Worm (Caenorhabditis elegans): ENCODE results near the gene des-2.

Gene des-2

DNA sequence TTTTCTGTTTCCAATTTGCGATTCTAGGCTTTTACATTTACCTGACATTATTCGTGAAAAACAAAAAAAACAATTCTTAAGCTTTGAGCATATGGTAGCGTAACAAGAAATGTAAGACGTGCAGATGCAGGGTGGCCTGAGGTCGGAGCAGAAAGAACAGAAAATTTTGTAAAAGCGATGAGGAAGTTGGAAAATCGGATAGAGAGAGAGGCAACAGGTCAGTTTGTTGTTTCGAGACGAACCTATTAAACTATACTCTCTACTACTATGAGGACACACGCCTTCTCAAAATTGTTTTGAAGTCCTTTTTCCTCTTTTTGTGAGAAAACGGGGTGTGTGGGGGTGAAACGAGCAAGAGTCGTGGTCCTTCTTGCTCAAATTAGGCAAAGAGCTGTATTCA lies at the start of gene des-2:
des-2 (minus strand) TSS at position 101 of the 400 bp plus-strand sequence.
- TF ChIP-seq T07F8.4 (tag; optimal IDR thresholded peaks at IDR 0.05) (no peak), madf-10 (tag; optimal IDR thresholded peaks at IDR 0.05) (no peak), chd-7 (tag; optimal IDR thresholded peaks at IDR 0.05) (no peak), Y53G8AR.9 (GFP tag; conservative IDR thresholded peaks at IDR 0.05) (no peak), egl-18 (GFP tag; IDR thresholded peaks at IDR 0.05) (no peak), mxl-1 (tag; optimal IDR thresholded peaks at IDR 0.05) (no peak), F55B11.4 (tag; optimal IDR thresholded peaks at IDR 0.05; ENCODE audit: borderline replicate concordance, insufficient read depth) (no peak), tbx-9 (tag; optimal IDR thresholded peaks at IDR 0.05; ENCODE audit: borderline replicate concordance) (no peak), aptf-2 (GFP tag; conservative IDR thresholded peaks at IDR 0.05) (no peak), rpc-1 (optimal IDR thresholded peaks at IDR 0.05) (no peak), rpc-1 (tag; optimal IDR thresholded peaks at IDR 0.05) (no peak)

DNA sequence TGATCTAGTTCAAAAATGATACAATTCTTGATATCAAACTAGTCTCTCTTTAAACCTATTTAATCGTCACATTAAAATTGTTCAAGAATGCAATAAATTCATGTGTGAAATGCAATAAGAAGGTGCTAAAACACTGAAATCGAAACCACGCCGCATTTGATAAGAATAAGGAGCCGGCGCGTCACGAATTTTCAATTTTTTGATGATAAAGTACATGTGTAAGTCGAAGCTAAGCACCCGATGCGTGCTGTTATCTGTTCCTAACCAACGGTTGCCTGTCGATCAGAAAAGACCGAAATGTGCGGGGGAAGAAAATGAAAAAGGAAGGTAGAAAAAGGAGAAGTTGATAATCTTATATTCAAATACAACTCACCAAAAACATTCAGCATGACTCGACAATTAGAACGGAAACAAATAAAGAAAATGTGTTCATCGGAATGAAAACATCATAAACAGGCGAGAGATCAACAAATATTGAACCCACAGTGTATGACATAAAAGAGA lies 48.8 kb upstream of the des-2 start, which contains the start of gene aat-6:
aat-6 (minus strand) TSS at position 454 of the 504 bp plus-strand sequence.
- peak; percentile 92 for TF ChIP-seq nhr-80 (tag; optimal IDR thresholded peaks at IDR 0.05)
- TF ChIP-seq let-607 (tag; optimal IDR thresholded peaks at IDR 0.05) = peak in 1 of 2 experiments; percentile 23
- TF ChIP-seq F37B4.10 (GFP tag; IDR thresholded peaks at IDR 0.05) = no peak
- TF ChIP-seq ets-4 (GFP tag; optimal IDR thresholded peaks at IDR 0.05) = peak; percentile 38

DNA sequence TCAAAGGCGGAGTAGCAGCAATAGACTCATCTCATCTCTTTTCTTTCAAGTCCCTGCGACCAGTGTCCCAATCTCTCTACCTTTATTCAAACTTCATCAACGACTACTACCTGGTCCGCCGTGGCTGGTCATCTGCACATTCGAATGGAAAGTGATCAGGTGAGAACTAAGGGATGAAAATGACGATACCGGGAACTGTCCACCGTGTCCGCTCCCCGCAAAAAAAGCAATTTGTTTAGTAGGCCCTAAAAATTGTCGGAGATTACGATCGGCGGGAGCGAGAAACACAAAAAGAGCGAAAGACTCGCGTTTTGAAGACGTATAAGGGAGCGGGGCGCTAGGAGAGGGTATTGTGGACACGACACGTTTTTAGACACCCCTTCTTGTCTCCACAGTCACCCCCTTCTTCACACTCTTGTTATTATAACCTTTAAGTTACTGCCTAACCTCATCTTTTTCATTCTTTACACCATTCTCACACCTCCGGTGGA lies 41.5 kb upstream of the des-2 start, which contains the start of gene zipt-16:
zipt-16 (plus strand) TSS at position 51 of the 491 bp plus-strand sequence.
- no peak for TF ChIP-seq nfya-1 (tag; optimal IDR thresholded peaks at IDR 0.05; ENCODE audit: borderline replicate concordance, insufficient read depth)
- TF ChIP-seq snpc-4 (GFP tag; optimal IDR thresholded peaks at IDR 0.05) = no peak
- no peak for TF ChIP-seq snpc-4 (tag; optimal IDR thresholded peaks at IDR 0.05)
- TF ChIP-seq F23B12.7 (tag; optimal IDR thresholded peaks at IDR 0.05; ENCODE audit: insufficient read depth) = no peak
- TF ChIP-seq atf-7 (tag; optimal IDR thresholded peaks at IDR 0.05) = no peak
- TF ChIP-seq rcor-1 (GFP tag; IDR thresholded peaks at IDR 0.05) = no peak
- no peak for TF ChIP-seq akir-1 (GFP tag; optimal IDR thresholded peaks at IDR 0.05)
- TF ChIP-seq F52B5.7 (tag; optimal IDR thresholded peaks at IDR 0.05) = no peak
- no peak for TF ChIP-seq hlh-26 (GFP tag; conservative IDR thresholded peaks at IDR 0.05)
- TF ChIP-seq bed-2 (GFP tag; IDR thresholded peaks at IDR 0.05) = no peak
- TF ChIP-seq nfya-2 (GFP tag; IDR thresholded peaks at IDR 0.05) = no peak

DNA sequence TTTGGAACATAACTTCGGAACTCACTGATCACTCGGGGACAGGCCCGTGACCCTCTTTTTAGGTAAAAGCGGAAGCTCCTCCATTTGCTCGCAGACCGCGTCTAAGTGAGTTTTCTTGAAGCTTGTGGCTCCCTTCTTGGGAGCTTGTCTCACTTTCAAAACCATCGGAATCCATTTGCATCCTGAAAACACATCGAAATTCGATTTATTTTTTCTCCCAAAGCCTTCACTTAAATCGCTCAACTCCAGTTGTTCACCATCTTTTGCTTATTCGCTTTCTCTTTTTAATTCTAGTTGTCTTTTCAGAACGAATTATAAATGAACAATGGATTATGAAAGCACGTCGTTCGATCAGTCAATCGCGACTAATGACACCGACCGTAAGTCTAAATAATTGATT lies 37.8 kb upstream of the des-2 start, which contains the start of gene T11F9.1:
T11F9.1 (plus strand) TSS at position 301 of the 400 bp plus-strand sequence.
- TF ChIP-seq ceh-40 (GFP tag; IDR thresholded peaks at IDR 0.05) (no peak), akir-1 (GFP tag; optimal IDR thresholded peaks at IDR 0.05) (no peak), atf-7 (tag; optimal IDR thresholded peaks at IDR 0.05) (no peak), nfya-2 (GFP tag; IDR thresholded peaks at IDR 0.05) (no peak), tlf-1 (GFP tag; optimal IDR thresholded peaks at IDR 0.05) (no peak), rec-8 (tag; optimal IDR thresholded peaks at IDR 0.05) (no peak), K11D2.4 (GFP tag; IDR thresholded peaks at IDR 0.05) (no peak), xnd-1 (tag; optimal IDR thresholded peaks at IDR 0.05) (no peak), ceh-100 (GFP tag; IDR thresholded peaks at IDR 0.05) (no peak), lin-26 (GFP tag; IDR thresholded peaks at IDR 0.05) (no peak), Y53F4B.3 (GFP tag; IDR thresholded peaks at IDR 0.05) (no peak), lsy-27 (tag; optimal IDR thresholded peaks at IDR 0.05; ENCODE audit: borderline replicate concordance, insufficient read depth) (no peak), dpff-1 (tag; optimal IDR thresholded peaks at IDR 0.05) (no peak), lir-1 (GFP tag; conservative IDR thresholded peaks at IDR 0.05) (no peak), ZK185.1 (tag; optimal IDR thresholded peaks at IDR 0.05; ENCODE audit: poor library complexity, severe bottlenecking) (no peak), gei-17 (GFP tag; optimal IDR thresholded peaks at IDR 0.05) (no peak)
